Comparison of ENCODE assay signal across 6 worm cellular contexts in genomic region chrIII:10903009-10903609, ce11.
TF ChIP-seq lines count a peak whose summit lies in the region.

No protein-coding gene starts in this region.

TF ChIP-seq in whole organism, L1 larva, 84 proteins besides CTCF, POLR2A, EP300 and RAD21 (continues in another document):
- no peak for TF ChIP-seq lin-13 (GFP tag; optimal IDR thresholded peaks at IDR 0.05; lab: Kevin White, UChicago)
- peak; percentile 8 for TF ChIP-seq tbx-2 (tag; optimal IDR thresholded peaks at IDR 0.05; lab: Kevin White, UChicago)
- peak; percentile 59 for TF ChIP-seq xbp-1 (tag; optimal IDR thresholded peaks at IDR 0.05; lab: Kevin White, UChicago)
- TF ChIP-seq nhr-28 (tag; optimal IDR thresholded peaks at IDR 0.05; lab: Kevin White, UChicago): no peak
- peak in 1 of 3 experiments; percentile 37 for TF ChIP-seq ceh-82 (tag; optimal IDR thresholded peaks at IDR 0.05; lab: Kevin White, UChicago)
- peak; percentile 43 for TF ChIP-seq sox-4 (tag; optimal IDR thresholded peaks at IDR 0.05; lab: Kevin White, UChicago)
- peak; percentile 42 for TF ChIP-seq mep-1 (tag; optimal IDR thresholded peaks at IDR 0.05; lab: Kevin White, UChicago)
- peak; percentile 60 for TF ChIP-seq nhr-11 (tag; optimal IDR thresholded peaks at IDR 0.05; lab: Kevin White, UChicago)
- TF ChIP-seq fkh-10 (GFP tag; optimal IDR thresholded peaks at IDR 0.05; lab: Kevin White, UChicago): peak; percentile 50
- peak; percentile 50 for TF ChIP-seq ztf-4 (tag; optimal IDR thresholded peaks at IDR 0.05; lab: Kevin White, UChicago)
- TF ChIP-seq unc-86 (tag; optimal IDR thresholded peaks at IDR 0.05; lab: Kevin White, UChicago): peak; percentile 12
- no peak for TF ChIP-seq blmp-1 (tag; optimal IDR thresholded peaks at IDR 0.05; lab: Kevin White, UChicago)
- TF ChIP-seq pax-3 (tag; optimal IDR thresholded peaks at IDR 0.05; lab: Kevin White, UChicago): peak; percentile 80
- TF ChIP-seq ets-5 (GFP tag; IDR thresholded peaks at IDR 0.05; lab: Robert Waterston, UW): no peak
- TF ChIP-seq nhr-20 (tag; optimal IDR thresholded peaks at IDR 0.05; lab: Kevin White, UChicago): peak; percentile 4

TF ChIP-seq in whole organism, L2 larva, 48 proteins besides CTCF, POLR2A, EP300 and RAD21 (continues in another document):
- TF ChIP-seq nhr-129 (tag; optimal IDR thresholded peaks at IDR 0.05; lab: Kevin White, UChicago) (no peak), lin-11 (tag; optimal IDR thresholded peaks at IDR 0.05; lab: Kevin White, UChicago) (peak; percentile 20), ztf-4 (tag; optimal IDR thresholded peaks at IDR 0.05; lab: Kevin White, UChicago) (no peak), nhr-12 (tag; optimal IDR thresholded peaks at IDR 0.05; lab: Kevin White, UChicago) (no peak), lin-39 (tag; optimal IDR thresholded peaks at IDR 0.05; lab: Kevin White, UChicago) (no peak), mdl-1 (tag; optimal IDR thresholded peaks at IDR 0.05; lab: Kevin White, UChicago) (peak in 1 of 2 experiments; percentile 12), lsy-2 (tag; optimal IDR thresholded peaks at IDR 0.05; lab: Kevin White, UChicago) (peak in 1 of 2 experiments; percentile 52), nhr-21 (tag; optimal IDR thresholded peaks at IDR 0.05; lab: Kevin White, UChicago) (peak; percentile 19), nhr-25 (tag; optimal IDR thresholded peaks at IDR 0.05; lab: Kevin White, UChicago) (no peak), ama-1 (optimal IDR thresholded peaks at IDR 0.05; lab: Kevin White, UChicago) (no peak), elt-1 (tag; optimal IDR thresholded peaks at IDR 0.05; lab: Kevin White, UChicago) (no peak), sma-9 (GFP tag; optimal IDR thresholded peaks at IDR 0.05; lab: Kevin White, UChicago) (no peak), sma-9 (tag; optimal IDR thresholded peaks at IDR 0.05; lab: Kevin White, UChicago) (no peak), unc-62 (GFP tag; optimal IDR thresholded peaks at IDR 0.05; lab: Kevin White, UChicago) (no peak), nhr-237 (tag; optimal IDR thresholded peaks at IDR 0.05; lab: Kevin White, UChicago) (no peak), aly-2 (tag; optimal IDR thresholded peaks at IDR 0.05; lab: Kevin White, UChicago) (no peak)

TF ChIP-seq in whole organism, L3 larva, 47 proteins besides CTCF, POLR2A, EP300 and RAD21 (continues in another document):
- TF ChIP-seq aly-2 (tag; optimal IDR thresholded peaks at IDR 0.05; lab: Kevin White, UChicago) (no peak), nhr-25 (tag; optimal IDR thresholded peaks at IDR 0.05; lab: Kevin White, UChicago) (no peak), unc-39 (tag; optimal IDR thresholded peaks at IDR 0.05; lab: Kevin White, UChicago) (no peak), nhr-67 (tag; optimal IDR thresholded peaks at IDR 0.05; lab: Kevin White, UChicago) (no peak), lsy-12 (tag; optimal IDR thresholded peaks at IDR 0.05; lab: Kevin White, UChicago) (no peak), ama-1 (optimal IDR thresholded peaks at IDR 0.05; lab: Kevin White, UChicago) (no peak), nhr-28 (tag; optimal IDR thresholded peaks at IDR 0.05; lab: Kevin White, UChicago) (no peak), pqm-1 (tag; optimal IDR thresholded peaks at IDR 0.05; lab: Kevin White, UChicago) (no peak), jun-1 (tag; optimal IDR thresholded peaks at IDR 0.05; lab: Kevin White, UChicago) (no peak), fkh-10 (GFP tag; optimal IDR thresholded peaks at IDR 0.05; lab: Kevin White, UChicago) (peak; percentile 71), fos-1 (tag; optimal IDR thresholded peaks at IDR 0.05; lab: Kevin White, UChicago) (no peak), pha-4 (tag; optimal IDR thresholded peaks at IDR 0.05; lab: Kevin White, UChicago) (no peak), eor-1 (tag; optimal IDR thresholded peaks at IDR 0.05; lab: Kevin White, UChicago) (no peak), lin-39 (tag; optimal IDR thresholded peaks at IDR 0.05; lab: Kevin White, UChicago) (peak; percentile 18), snpc-4 (tag; optimal IDR thresholded peaks at IDR 0.05; lab: Kevin White, UChicago) (peak; percentile 39), nhr-11 (tag; optimal IDR thresholded peaks at IDR 0.05; lab: Kevin White, UChicago) (peak; percentile 16), nhr-237 (tag; optimal IDR thresholded peaks at IDR 0.05; lab: Kevin White, UChicago) (no peak)

TF ChIP-seq in whole organism, L4 larva, 104 proteins besides CTCF, POLR2A, EP300 and RAD21 (continues in another document):
- TF ChIP-seq rbr-2 (tag; optimal IDR thresholded peaks at IDR 0.05; lab: Kevin White, UChicago): peak; percentile 46
- TF ChIP-seq Y5F2A.4 (GFP tag; optimal IDR thresholded peaks at IDR 0.05; lab: Kevin White, UChicago): no peak
- TF ChIP-seq mdl-1 (tag; optimal IDR thresholded peaks at IDR 0.05; lab: Kevin White, UChicago): peak in 1 of 2 experiments; percentile 57
- TF ChIP-seq ceh-44 (GFP tag; IDR thresholded peaks at IDR 0.05; lab: Robert Waterston, UW): no peak
- TF ChIP-seq nhr-11 (tag; optimal IDR thresholded peaks at IDR 0.05; lab: Kevin White, UChicago): peak; percentile 77
- TF ChIP-seq hmg-1.1 (GFP tag; IDR thresholded peaks at IDR 0.05; lab: Robert Waterston, UW): 0 out of 2 replicates have a peak, but pooled peaks have one; percentile 20
- peak; percentile 47 for TF ChIP-seq mep-1 (tag; optimal IDR thresholded peaks at IDR 0.05; lab: Kevin White, UChicago)
- peak in 1 of 2 experiments; percentile 78 for TF ChIP-seq unc-62 (GFP tag; optimal IDR thresholded peaks at IDR 0.05 in 1 of 2; lab: Kevin White, UChicago)
- no peak for TF ChIP-seq unc-62 (tag; optimal IDR thresholded peaks at IDR 0.05; lab: Kevin White, UChicago)
- TF ChIP-seq ctbp-1 (GFP tag; IDR thresholded peaks at IDR 0.05; lab: Robert Waterston, UW): no peak
- no peak for TF ChIP-seq madf-9 (GFP tag; conservative IDR thresholded peaks at IDR 0.05; lab: Robert Waterston, UW)
- TF ChIP-seq lsy-2 (tag; optimal IDR thresholded peaks at IDR 0.05; lab: Kevin White, UChicago): peak in 1 of 2 experiments; percentile 55
- no peak for TF ChIP-seq saeg-2 (GFP tag; IDR thresholded peaks at IDR 0.05; lab: Robert Waterston, UW)
- no peak for TF ChIP-seq F10B5.3 (tag; optimal IDR thresholded peaks at IDR 0.05; lab: Kevin White, UChicago)
- TF ChIP-seq nhr-48 (tag; optimal IDR thresholded peaks at IDR 0.05; lab: Kevin White, UChicago): no peak
- peak; percentile 76 for TF ChIP-seq fkh-10 (GFP tag; optimal IDR thresholded peaks at IDR 0.05; lab: Kevin White, UChicago)
- no peak for TF ChIP-seq aha-1 (tag; lab: Kevin White, UChicago)

TF ChIP-seq in whole organism, mixed stage, embryonic, 35 proteins besides CTCF, POLR2A, EP300 and RAD21:
- TF ChIP-seq zip-8 (tag; optimal IDR thresholded peaks at IDR 0.05; lab: Kevin White, UChicago): peak; percentile 96
- TF ChIP-seq nhr-76 (tag; optimal IDR thresholded peaks at IDR 0.05; lab: Kevin White, UChicago): no peak
- no peak for TF ChIP-seq lin-13 (tag; optimal IDR thresholded peaks at IDR 0.05; lab: Kevin White, UChicago)
- no peak for TF ChIP-seq flh-1 (GFP tag; optimal IDR thresholded peaks at IDR 0.05; lab: Kevin White, UChicago)
- no peak for TF ChIP-seq nhr-28 (tag; optimal IDR thresholded peaks at IDR 0.05; lab: Kevin White, UChicago)
- TF ChIP-seq ceh-83 (GFP tag; optimal IDR thresholded peaks at IDR 0.05; lab: Kevin White, UChicago): no peak
- TF ChIP-seq ces-1 (GFP tag; optimal IDR thresholded peaks at IDR 0.05; lab: Kevin White, UChicago): peak; percentile 7
- TF ChIP-seq nhr-2 (tag; optimal IDR thresholded peaks at IDR 0.05; lab: Kevin White, UChicago): no peak

TF ChIP-seq in whole organism, young adult, 124 proteins besides CTCF, POLR2A, EP300 and RAD21:
- TF ChIP-seq K12H6.12 (tag; optimal IDR thresholded peaks at IDR 0.05; lab: Kevin White, UChicago) (peak; percentile 12), F23B12.7 (tag; optimal IDR thresholded peaks at IDR 0.05; lab: Kevin White, UChicago; ENCODE audit: insufficient read depth) (no peak), atf-7 (tag; optimal IDR thresholded peaks at IDR 0.05; lab: Kevin White, UChicago) (peak; percentile 62)
TF ChIP-seq in whole organism, young adult: peak in this region for 2.
